Worm (Caenorhabditis elegans) whole organism, young adult: ENCODE results near the gene his-64.

Experiments used
- B0019.2 ChIP-seq: fragments of 200-800 bp; sonication (Bioruptor generic); conservative IDR thresholded peaks from 2 replicates; pipeline ENCODE4 v1.3.6; 2022; ENCODE audit warnings: missing genetic modification reagents, missing genetic modification characterization, missing compliant biosample characterization
- B0035.1 ChIP-seq: sonication (generic microtip); optimal IDR thresholded peaks from 2 replicates; lab custom pipeline; 2016; ENCODE audit warnings: missing genetic modification characterization, mild to moderate bottlenecking, missing compliant biosample characterization, missing genotype, missing genetic modification reagents
- B0261.1 ChIP-seq: sonication (generic microtip); optimal IDR thresholded peaks from 2 replicates; lab custom pipeline; 2016; ENCODE audit warnings: mild to moderate bottlenecking, missing genetic modification characterization, moderate library complexity, missing compliant biosample characterization
- B0336.3 ChIP-seq: fragments of 200-800 bp; sonication (Bioruptor generic); IDR thresholded peaks from 2 replicates; pipeline ENCODE4 v1.3.6; 2022; ENCODE audit warnings: missing genetic modification characterization, missing compliant biosample characterization
- D2030.7 ChIP-seq: fragments of 200-800 bp; sonication (Bioruptor generic); IDR thresholded peaks from 2 replicates; pipeline ENCODE4 v1.3.6; 2022; ENCODE audit warnings: missing genetic modification reagents, missing genetic modification characterization, missing compliant biosample characterization
- F10E7.11 ChIP-seq: sonication (generic microtip); optimal IDR thresholded peaks from 2 replicates; lab custom pipeline; 2017; ENCODE audit warnings: mild to moderate bottlenecking, missing genetic modification characterization, moderate library complexity, missing compliant biosample characterization
- F22D6.2 ChIP-seq: sonication (generic microtip); optimal IDR thresholded peaks from 2 replicates; lab custom pipeline; 2016; ENCODE audit warnings: mild to moderate bottlenecking, missing genetic modification characterization, missing compliant biosample characterization
- F37B4.10 ChIP-seq: fragments of 200-800 bp; sonication (Bioruptor generic); IDR thresholded peaks from 2 replicates; pipeline ENCODE4 v1.3.6; 2022; ENCODE audit warnings: missing genetic modification characterization, missing compliant biosample characterization
- F39B2.1 ChIP-seq: fragments of 200-800 bp; sonication (Bioruptor generic); IDR thresholded peaks from 2 replicates; pipeline ENCODE4 v1.3.6; 2022; ENCODE audit warnings: missing genetic modification reagents, missing genetic modification characterization, missing compliant biosample characterization
- F49E8.2 ChIP-seq: sonication (generic microtip); optimal IDR thresholded peaks from 3 replicates; lab custom pipeline; 2017; ENCODE audit warnings: missing genetic modification characterization, mild to moderate bottlenecking, missing compliant biosample characterization, antibody characterized with exemption, moderate library complexity; ENCODE audit not compliant: insufficient read depth
- F55B11.4 ChIP-seq: sonication (generic microtip); optimal IDR thresholded peaks from 2 replicates; lab custom pipeline; 2016; ENCODE audit warnings: missing compliant biosample characterization, missing genetic modification characterization, borderline replicate concordance; ENCODE audit not compliant: insufficient read depth
- F57A8.1 ChIP-seq: fragments of 200-800 bp; sonication (Bioruptor generic); optimal IDR thresholded peaks from 2 replicates; lab custom pipeline; 2018; ENCODE audit warnings: mild to moderate bottlenecking, missing genetic modification characterization, moderate library complexity, missing compliant biosample characterization
- K11D2.4 ChIP-seq: fragments of 200-800 bp; sonication (Bioruptor generic); IDR thresholded peaks from 2 replicates; pipeline ENCODE4 v1.3.6; 2022; ENCODE audit warnings: missing genetic modification reagents, missing genetic modification characterization, missing compliant biosample characterization
- T26A5.8 ChIP-seq: sonication (generic microtip); optimal IDR thresholded peaks from 2 replicates; lab custom pipeline; 2016; ENCODE audit warnings: missing genetic modification characterization, missing compliant biosample characterization
- Y56A3A.18 ChIP-seq: fragments of 200-800 bp; sonication (Bioruptor generic); IDR thresholded peaks from 2 replicates; pipeline ENCODE4 v1.3.6; 2022; ENCODE audit warnings: missing genetic modification reagents, missing genetic modification characterization, missing compliant biosample characterization
- Y67H2A.10 ChIP-seq: fragments of 200-800 bp; sonication (Bioruptor generic); conservative IDR thresholded peaks from 2 replicates; pipeline ENCODE4 v1.3.6; 2022; ENCODE audit warnings: missing genetic modification reagents, missing genetic modification characterization, missing compliant biosample characterization
- Y95B8A.8 ChIP-seq: fragments of 200-800 bp; sonication (Bioruptor generic); IDR thresholded peaks from 2 replicates; pipeline ENCODE4 v1.3.6; 2022; ENCODE audit warnings: missing genetic modification reagents, missing genetic modification characterization, missing compliant biosample characterization
- attf-6 ChIP-seq: fragments of 200-800 bp; sonication (Bioruptor generic); IDR thresholded peaks from 2 replicates; pipeline ENCODE4 v1.3.6; 2022; ENCODE audit warnings: missing genetic modification reagents, missing genetic modification characterization, missing compliant biosample characterization
- bed-1 ChIP-seq: fragments of 200-800 bp; sonication (Bioruptor generic); IDR thresholded peaks from 2 replicates; pipeline ENCODE4 v1.3.6; 2022; ENCODE audit warnings: missing genetic modification reagents, missing genetic modification characterization, missing compliant biosample characterization
- cebp-2 ChIP-seq: fragments of 200-800 bp; sonication (Bioruptor generic); IDR thresholded peaks from 2 replicates; pipeline ENCODE4 v1.3.6; 2022; ENCODE audit warnings: missing genetic modification characterization, missing compliant biosample characterization
- ceh-27 ChIP-seq: fragments of 200-800 bp; sonication (Bioruptor generic); optimal IDR thresholded peaks from 2 replicates; lab custom pipeline; 2018; ENCODE audit warnings: mild to moderate bottlenecking, missing genetic modification characterization, moderate library complexity, missing compliant biosample characterization
- ceh-91 ChIP-seq: fragments of 200-800 bp; sonication (Bioruptor generic); IDR thresholded peaks from 2 replicates; pipeline ENCODE4 v1.3.6; 2022; ENCODE audit warnings: missing genetic modification reagents, missing genetic modification characterization, missing compliant biosample characterization
- dpl-1 ChIP-seq: fragments of 150-350 bp; optimal IDR thresholded peaks from 2 replicates; lab custom pipeline; 2014; ENCODE audit warnings: missing biosample characterization, missing genetic modification reagents, missing genetic modification characterization
- egl-44 ChIP-seq: fragments of 200-800 bp; sonication (Bioruptor generic); IDR thresholded peaks from 2 replicates; pipeline ENCODE4 v1.3.6; 2022; ENCODE audit warnings: missing genetic modification reagents, missing genetic modification characterization, missing compliant biosample characterization
- fkh-3 ChIP-seq: sonication (generic microtip); optimal IDR thresholded peaks from 2 replicates; lab custom pipeline; 2016; ENCODE audit warnings: mild to moderate bottlenecking, missing genetic modification characterization, missing compliant biosample characterization
- gei-17 ChIP-seq: fragments of 200-800 bp; sonication (Bioruptor generic); optimal IDR thresholded peaks from 2 replicates; lab custom pipeline; 2018; ENCODE audit warnings: mild to moderate bottlenecking, missing genetic modification characterization, missing compliant biosample characterization
- hmg-20 ChIP-seq: fragments of 200-800 bp; sonication (Bioruptor generic); IDR thresholded peaks from 2 replicates; pipeline ENCODE4 v1.3.6; 2022; ENCODE audit warnings: missing genetic modification reagents, missing genetic modification characterization, missing compliant biosample characterization
- hrde-1 ChIP-seq: sonication (generic microtip); optimal IDR thresholded peaks from 2 replicates; lab custom pipeline; 2016; ENCODE audit warnings: missing genetic modification characterization, mild to moderate bottlenecking, missing compliant biosample characterization, moderate library complexity, missing genotype, missing genetic modification reagents, borderline replicate concordance
- hsf-1 ChIP-seq: fragments of 200-800 bp; sonication (Bioruptor generic); IDR thresholded peaks from 2 replicates; pipeline ENCODE4 v1.3.6; 2022; ENCODE audit warnings: missing genetic modification reagents, missing genetic modification characterization, missing compliant biosample characterization
- lin-54 ChIP-seq: fragments of 200-800 bp; sonication (Bioruptor generic); optimal IDR thresholded peaks from 2 replicates; lab custom pipeline; 2018; ENCODE audit warnings: mild to moderate bottlenecking, missing genetic modification characterization, missing compliant biosample characterization
- lir-1 ChIP-seq: fragments of 200-800 bp; sonication (Bioruptor generic); conservative IDR thresholded peaks from 2 replicates; pipeline ENCODE4 v1.3.6; 2022; ENCODE audit warnings: missing genetic modification reagents, missing genetic modification characterization, missing compliant biosample characterization
- lsl-1 ChIP-seq: fragments of 200-800 bp; sonication (Bioruptor generic); optimal IDR thresholded peaks from 2 replicates; lab custom pipeline; 2018; ENCODE audit warnings: mild to moderate bottlenecking, missing genetic modification characterization, moderate library complexity, missing compliant biosample characterization
- lsy-27 ChIP-seq: sonication (generic microtip); optimal IDR thresholded peaks from 2 replicates; lab custom pipeline; 2017; ENCODE audit warnings: missing genetic modification characterization, mild to moderate bottlenecking, missing compliant biosample characterization, antibody characterized with exemption, missing genotype, borderline replicate concordance; ENCODE audit not compliant: insufficient read depth
- madf-3 ChIP-seq: fragments of 200-800 bp; sonication (Bioruptor generic); IDR thresholded peaks from 2 replicates; pipeline ENCODE4 v1.3.6; 2022; ENCODE audit warnings: missing genetic modification reagents, missing genetic modification characterization, missing compliant biosample characterization
- madf-6 ChIP-seq: fragments of 200-800 bp; sonication (Bioruptor generic); IDR thresholded peaks from 2 replicates; pipeline ENCODE4 v1.3.6; 2022; ENCODE audit warnings: missing genetic modification reagents, missing genetic modification characterization, missing compliant biosample characterization
- mel-28 ChIP-seq: sonication (generic microtip); optimal IDR thresholded peaks from 2 replicates; lab custom pipeline; 2016; ENCODE audit warnings: borderline replicate concordance, mild to moderate bottlenecking, missing genetic modification characterization, missing compliant biosample characterization
- nfya-2 ChIP-seq: fragments of 200-800 bp; sonication (Bioruptor generic); IDR thresholded peaks from 2 replicates; pipeline ENCODE4 v1.3.6; 2022; ENCODE audit warnings: missing genetic modification reagents, missing genetic modification characterization, missing compliant biosample characterization
- nfyb-1 ChIP-seq: fragments of 200-800 bp; sonication (Bioruptor generic); IDR thresholded peaks from 2 replicates; pipeline ENCODE4 v1.3.6; 2022; ENCODE audit warnings: missing genetic modification reagents, missing genetic modification characterization, missing compliant biosample characterization
- nhr-179 ChIP-seq: sonication (generic microtip); optimal IDR thresholded peaks from 2 replicates; lab custom pipeline; 2016; ENCODE audit warnings: mild to moderate bottlenecking, missing genetic modification characterization, missing compliant biosample characterization
- nhr-27 ChIP-seq: fragments of 200-800 bp; sonication (Bioruptor generic); optimal IDR thresholded peaks from 2 replicates; lab custom pipeline; 2018; ENCODE audit warnings: mild to moderate bottlenecking, missing genetic modification characterization, moderate library complexity, missing compliant biosample characterization
- pbrm-1 ChIP-seq: fragments of 200-800 bp; sonication (Bioruptor generic); IDR thresholded peaks from 2 replicates; pipeline ENCODE4 v1.3.6; 2022; ENCODE audit warnings: missing genetic modification reagents, missing genetic modification characterization, missing compliant biosample characterization
- pha-4 ChIP-seq: fragments of 150-350 bp; sonication (generic microtip); optimal IDR thresholded peaks from 2 replicates; lab custom pipeline; 2014; ENCODE audit warnings: missing biosample characterization, missing genetic modification reagents, missing genetic modification characterization
- repo-1 ChIP-seq: sonication (generic microtip); optimal IDR thresholded peaks from 2 replicates; lab custom pipeline; 2017; ENCODE audit warnings: mild to moderate bottlenecking, missing genetic modification characterization, missing compliant biosample characterization
- ztf-18 ChIP-seq: sonication (generic microtip); optimal IDR thresholded peaks from 2 replicates; lab custom pipeline; 2016; ENCODE audit warnings: missing genotype, mild to moderate bottlenecking, missing genetic modification characterization, missing compliant biosample characterization
- ztf-22 ChIP-seq: fragments of 200-800 bp; sonication (Bioruptor generic); optimal IDR thresholded peaks from 2 replicates; lab custom pipeline; 2018; ENCODE audit warnings: mild to moderate bottlenecking, missing genetic modification characterization, moderate library complexity, missing compliant biosample characterization

his-64 gene

ce11 chrIV:11372366-11372997 lies 34.4 kb upstream of the his-64 start, which contains the start of gene cbd-1 (continued):
- TF ChIP-seq F39B2.1 (GFP tag; lab: Robert Waterston, UW) (no peak), D2030.7 (GFP tag; lab: Robert Waterston, UW) (peak; percentile 83), madf-3 (GFP tag; lab: Robert Waterston, UW) (0 out of 2 replicates have a peak, but pooled peaks have one; percentile 76), hsf-1 (GFP tag; lab: Robert Waterston, UW) (peak; percentile 98), K11D2.4 (no peak), ceh-91 (GFP tag; lab: Robert Waterston, UW) (peak; percentile 91), Y67H2A.10 (GFP tag; lab: Robert Waterston, UW) (no peak), B0261.1 (tag; lab: Kevin White, UChicago) (no peak), repo-1 (tag; lab: Kevin White, UChicago) (no peak), ceh-27 (GFP tag; lab: Kevin White, UChicago) (no peak), ztf-18 (tag; lab: Kevin White, UChicago) (no peak), fkh-3 (no peak), F49E8.2 (peak; percentile 24), F22D6.2 (no peak), nhr-179 (no peak), madf-6 (GFP tag; lab: Robert Waterston, UW) (peak; percentile 97), ztf-22 (GFP tag; lab: Kevin White, UChicago) (no peak), F37B4.10 (GFP tag; lab: Robert Waterston, UW) (no peak), T26A5.8 (tag; lab: Kevin White, UChicago) (no peak), mel-28 (tag; lab: Kevin White, UChicago) (no peak), lsl-1 (peak; percentile 92), bed-1 (GFP tag; lab: Robert Waterston, UW) (no peak), lin-54 (peak; percentile 30), hmg-20 (no peak)
- TF ChIP-seq, all 124 proteins: peak for 23

DNA sequence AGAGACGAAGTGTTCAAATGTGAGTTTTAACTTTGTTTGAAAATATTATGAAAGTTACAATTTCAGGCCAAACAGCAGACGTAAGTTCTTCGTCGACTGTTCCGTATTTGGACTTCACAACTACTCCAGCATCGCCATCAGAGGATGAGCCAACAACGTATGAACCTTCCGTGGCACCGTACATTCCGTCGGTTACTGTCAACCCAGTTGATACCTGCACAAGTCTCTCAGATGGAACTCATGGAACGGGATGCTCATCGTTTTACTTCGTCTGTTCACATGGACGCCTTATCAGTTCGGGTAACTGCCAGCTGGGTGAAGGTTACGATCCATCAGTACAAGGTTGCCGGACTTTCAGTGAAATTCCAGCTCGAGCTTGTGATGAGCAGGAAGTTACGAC lies 31.2 kb upstream of the his-64 start:
- 0 out of 2 replicates have a peak, but pooled peaks have one; percentile 4 for TF ChIP-seq F39B2.1 (GFP tag; lab: Robert Waterston, UW)
- TF ChIP-seq nhr-27 (tag; lab: Kevin White, UChicago), result no peak
- no peak for TF ChIP-seq ceh-27 (GFP tag; lab: Kevin White, UChicago)
- peak; percentile 9; the same call in 1 of the 2 replicates for TF ChIP-seq Y56A3A.18 (GFP tag; lab: Robert Waterston, UW)
- 0 out of 2 replicates have a peak, but pooled peaks have one; percentile 19 for TF ChIP-seq nfyb-1
- TF ChIP-seq F57A8.1, result no peak
- TF ChIP-seq pbrm-1, result 0 out of 2 replicates have a peak, but pooled peaks have one; percentile 9

DNA sequence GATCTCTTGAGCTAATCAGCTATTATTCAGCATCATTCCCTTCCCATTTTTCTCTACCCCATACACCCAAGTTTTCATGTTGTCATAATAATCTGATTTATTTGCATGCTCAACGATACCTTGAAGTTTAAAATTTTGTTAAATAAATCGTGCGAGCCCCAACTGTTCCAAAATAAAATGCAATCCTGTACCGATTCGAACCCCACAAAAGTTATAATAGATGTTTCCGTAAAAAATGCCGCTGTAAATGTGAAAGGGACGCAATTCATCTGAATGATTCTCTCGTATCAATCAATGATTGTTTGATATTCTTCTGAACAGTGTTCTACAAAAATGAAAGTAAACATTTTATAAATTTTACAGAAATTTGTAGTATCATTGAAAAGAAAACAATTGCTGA lies 29.5 kb upstream of the his-64 start:
- TF ChIP-seq attf-6 (GFP tag; lab: Robert Waterston, UW), result peak; percentile 86
- peak; percentile 84 for TF ChIP-seq B0336.3 (GFP tag; lab: Robert Waterston, UW)
- TF ChIP-seq F10E7.11 (tag; lab: Kevin White, UChicago), result no peak
- TF ChIP-seq D2030.7 (GFP tag; lab: Robert Waterston, UW), result peak; percentile 52
- no peak for TF ChIP-seq F55B11.4 (tag; lab: Kevin White, UChicago)
- peak; percentile 73; the same call in 1 of the 2 replicates for TF ChIP-seq Y56A3A.18 (GFP tag; lab: Robert Waterston, UW)
- peak; percentile 63; the same call in 1 of the 2 replicates for TF ChIP-seq cebp-2 (GFP tag; lab: Robert Waterston, UW)
- peak; percentile 14 for TF ChIP-seq dpl-1 (GFP tag; lab: Kevin White, UChicago)
- TF ChIP-seq B0019.2 (GFP tag; lab: Robert Waterston, UW), result no peak
- no peak for TF ChIP-seq gei-17 (GFP tag; lab: Kevin White, UChicago)
- TF ChIP-seq Y95B8A.8 (GFP tag; lab: Robert Waterston, UW), result peak; percentile 88
- peak; percentile 91 for TF ChIP-seq hrde-1 (tag; lab: Kevin White, UChicago)
- TF ChIP-seq lsy-27 (tag; lab: Kevin White, UChicago), result no peak
- TF ChIP-seq pha-4 (tag; lab: Kevin White, UChicago), result no peak
- peak; percentile 81 for TF ChIP-seq hsf-1 (GFP tag; lab: Robert Waterston, UW)
- TF ChIP-seq mel-28 (tag; lab: Kevin White, UChicago), result no peak
- TF ChIP-seq lir-1 (GFP tag; lab: Robert Waterston, UW), result no peak
- 0 out of 2 replicates have a peak, but pooled peaks have one; percentile 55 for TF ChIP-seq egl-44 (GFP tag; lab: Robert Waterston, UW)
- TF ChIP-seq nfya-2, result no peak
- no peak for TF ChIP-seq B0035.1 (tag; lab: Kevin White, UChicago)
